Worm (Caenorhabditis elegans) whole organism, dauer: ENCODE measurements around the gene T13H10.2.

Experiments used
- unc-62 ChIP-seq: sonication (generic microtip); optimal IDR thresholded peaks from 2 replicates; lab custom pipeline; 2017; ENCODE audit warnings: missing biosample characterization, missing genetic modification reagents, missing genetic modification characterization

The T13H10.2 gene

ce11 chrIV:9963945-9964344, at the start of gene T13H10.2:
T13H10.2 (plus strand) TSS chrIV:9964245.
- no peak for TF ChIP-seq unc-62 (GFP tag; lab: Kevin White, UChicago)

- no peak for TF ChIP-seq unc-62 (GFP tag; lab: Kevin White, UChicago)
These were observed 48.9 kb upstream of the T13H10.2 start for ce11 chrIV:9915128-9915527.

ce11 chrIV:9916224-9916623, 47.8 kb upstream of the T13H10.2 start, which contains the start of gene bed-3:
bed-3 (plus strand) TSS chrIV:9916524.
- TF ChIP-seq unc-62 (GFP tag; lab: Kevin White, UChicago), result no peak

ce11 chrIV:9918021-9918420, 46.0 kb upstream of the T13H10.2 start:
- TF ChIP-seq unc-62 (GFP tag; lab: Kevin White, UChicago), result no peak

- TF ChIP-seq unc-62 (GFP tag; lab: Kevin White, UChicago), result no peak
These were observed 43.6 kb upstream of the T13H10.2 start for ce11 chrIV:9920426-9920825.

- no peak for TF ChIP-seq unc-62 (GFP tag; lab: Kevin White, UChicago)
These were observed 39.6 kb upstream of the T13H10.2 start for ce11 chrIV:9924419-9924818.

ce11 chrIV:9928180-9928896, 35.7 kb upstream of the T13H10.2 start, which contains the start of gene dur-1:
dur-1 (minus strand) TSS chrIV:9928230.
- TF ChIP-seq unc-62 (GFP tag; lab: Kevin White, UChicago), result no peak

ce11 chrIV:9932055-9932454, 32.0 kb upstream of the T13H10.2 start, which contains the start of the genes trmt-10A and F25H8.2:
trmt-10A (minus strand) TSS chrIV:9932213.
F25H8.2 (plus strand) TSS chrIV:9932235.
- TF ChIP-seq unc-62 (GFP tag; lab: Kevin White, UChicago), result no peak

- no peak for TF ChIP-seq unc-62 (GFP tag; lab: Kevin White, UChicago)
These were observed 30.5 kb upstream of the T13H10.2 start, which contains the start of gene spe-29 for ce11 chrIV:9933580-9933979. spe-29 (plus strand) TSS chrIV:9933880.

ce11 chrIV:9943214-9943613, 20.8 kb upstream of the T13H10.2 start:
- no peak for TF ChIP-seq unc-62 (GFP tag; lab: Kevin White, UChicago)

- TF ChIP-seq unc-62 (GFP tag; lab: Kevin White, UChicago), result no peak
These were observed 19.8 kb upstream of the T13H10.2 start for ce11 chrIV:9944279-9944678.

ce11 chrIV:9948035-9948434, 16.0 kb upstream of the T13H10.2 start:
- no peak for TF ChIP-seq unc-62 (GFP tag; lab: Kevin White, UChicago)

ce11 chrIV:9953333-9953732, 10.7 kb upstream of the T13H10.2 start, which contains the start of gene gon-1:
gon-1 (minus strand) TSS chrIV:9953433.
- no peak for TF ChIP-seq unc-62 (GFP tag; lab: Kevin White, UChicago)

ce11 chrIV:9969081-9969480, 5.0 kb downstream of the T13H10.2 start, which contains the start of the genes kin-5 and C47E12.11:
kin-5 (minus strand) TSS chrIV:9969181.
C47E12.11 (plus strand) TSS chrIV:9969400.
- TF ChIP-seq unc-62 (GFP tag; lab: Kevin White, UChicago), result no peak

- TF ChIP-seq unc-62 (GFP tag; lab: Kevin White, UChicago), result no peak
These were observed 8.6 kb downstream of the T13H10.2 start, which contains the start of the genes C47E12.12 and C47E12.10 for ce11 chrIV:9972629-9973028. C47E12.12 (minus strand) TSS chrIV:9972729. C47E12.10 (plus strand) TSS chrIV:9972800.

ce11 chrIV:9974392-9974791, 10.3 kb downstream of the T13H10.2 start, which contains the start of gene C47E12.9:
C47E12.9 (plus strand) TSS chrIV:9974692.
- no peak for TF ChIP-seq unc-62 (GFP tag; lab: Kevin White, UChicago)

ce11 chrIV:9976284-9976683, 12.2 kb downstream of the T13H10.2 start, which contains the start of gene C47E12.14:
C47E12.14 (minus strand) TSS chrIV:9976384.
- no peak for TF ChIP-seq unc-62 (GFP tag; lab: Kevin White, UChicago)
